Worm (Caenorhabditis elegans): ENCODE measurements around the gene F46C8.8.

ce11 chrX:7553331-7553730 is 895 bp downstream of the F46C8.8 start:
- TF ChIP-seq ama-1 (optimal IDR thresholded peaks at IDR 0.05) (no peak), hmg-4 (GFP tag; optimal IDR thresholded peaks at IDR 0.05) (no peak), B0310.2 (tag; optimal IDR thresholded peaks at IDR 0.05) (no peak), sea-1 (GFP tag; conservative IDR thresholded peaks at IDR 0.05) (no peak), scrt-1 (GFP tag; IDR thresholded peaks at IDR 0.05) (no peak), flt-1 (GFP tag; IDR thresholded peaks at IDR 0.05) (no peak), tbx-37 (GFP tag; conservative IDR thresholded peaks at IDR 0.05) (no peak), tra-4 (tag; optimal IDR thresholded peaks at IDR 0.05) (no peak), F13C5.2 (tag; optimal IDR thresholded peaks at IDR 0.05) (no peak), ets-7 (tag; optimal IDR thresholded peaks at IDR 0.05) (no peak), ceh-13 (GFP tag; optimal IDR thresholded peaks at IDR 0.05) (no peak), aly-1 (tag; optimal IDR thresholded peaks at IDR 0.05) (no peak), ceh-36 (tag; optimal IDR thresholded peaks at IDR 0.05) (no peak)
